Worm (Caenorhabditis elegans) whole organism, young adult: ENCODE data around the gene str-94.

Source experiments
- F23B12.7 ChIP-seq: sonication (generic microtip); optimal IDR thresholded peaks from 2 replicates; lab custom pipeline; 2017; ENCODE audit warnings: missing genetic modification characterization, mild to moderate bottlenecking, missing compliant biosample characterization, antibody characterized with exemption, moderate library complexity; ENCODE audit not compliant: insufficient read depth
- F39B2.1 ChIP-seq: fragments of 200-800 bp; sonication (Bioruptor generic); IDR thresholded peaks from 2 replicates; pipeline ENCODE4 v1.3.6; 2022; ENCODE audit warnings: missing genetic modification reagents, missing genetic modification characterization, missing compliant biosample characterization
- F49E8.2 ChIP-seq: sonication (generic microtip); optimal IDR thresholded peaks from 3 replicates; lab custom pipeline; 2017; ENCODE audit warnings: missing genetic modification characterization, mild to moderate bottlenecking, missing compliant biosample characterization, antibody characterized with exemption, moderate library complexity; ENCODE audit not compliant: insufficient read depth
- akir-1 ChIP-seq: fragments of 200-800 bp; sonication (Bioruptor generic); optimal IDR thresholded peaks from 2 replicates; lab custom pipeline; 2018; ENCODE audit warnings: mild to moderate bottlenecking, missing genetic modification characterization, moderate library complexity, missing compliant biosample characterization
- aptf-3 ChIP-seq: fragments of 200-800 bp; sonication (Bioruptor generic); IDR thresholded peaks from 2 replicates; pipeline ENCODE4 v1.3.6; 2022; ENCODE audit warnings: missing genetic modification characterization, missing compliant biosample characterization
- dpl-1 ChIP-seq: fragments of 150-350 bp; optimal IDR thresholded peaks from 2 replicates; lab custom pipeline; 2014; ENCODE audit warnings: missing biosample characterization, missing genetic modification reagents, missing genetic modification characterization
- ets-4 ChIP-seq: fragments of 200-800 bp; sonication (Bioruptor generic); optimal IDR thresholded peaks from 2 replicates; lab custom pipeline; 2018; ENCODE audit warnings: mild to moderate bottlenecking, missing genetic modification characterization, missing compliant biosample characterization
- fkh-3 ChIP-seq: sonication (generic microtip); optimal IDR thresholded peaks from 2 replicates; lab custom pipeline; 2016; ENCODE audit warnings: mild to moderate bottlenecking, missing genetic modification characterization, missing compliant biosample characterization
- him-1 ChIP-seq: sonication (generic microtip); optimal IDR thresholded peaks from 2 replicates; lab custom pipeline; 2016; ENCODE audit warnings: missing genotype, missing genetic modification reagents, missing genetic modification characterization, missing compliant biosample characterization
- nhr-90 ChIP-seq: sonication (generic microtip); optimal IDR thresholded peaks from 2 replicates; lab custom pipeline; 2016; ENCODE audit warnings: missing genotype, mild to moderate bottlenecking, missing genetic modification characterization, missing compliant biosample characterization
- rec-8 ChIP-seq, 2 experiments: sonication (generic microtip); optimal IDR thresholded peaks; 2 replicates each; lab custom pipeline; 2016; ENCODE audit warnings: mild to moderate bottlenecking in 2 of 2, missing genetic modification characterization in 2 of 2, missing genetic modification reagents in 2 of 2, missing genotype in 2 of 2, missing biosample characterization in 1 of 2, missing compliant biosample characterization in 1 of 2, moderate library complexity in 1 of 2

DNA sequence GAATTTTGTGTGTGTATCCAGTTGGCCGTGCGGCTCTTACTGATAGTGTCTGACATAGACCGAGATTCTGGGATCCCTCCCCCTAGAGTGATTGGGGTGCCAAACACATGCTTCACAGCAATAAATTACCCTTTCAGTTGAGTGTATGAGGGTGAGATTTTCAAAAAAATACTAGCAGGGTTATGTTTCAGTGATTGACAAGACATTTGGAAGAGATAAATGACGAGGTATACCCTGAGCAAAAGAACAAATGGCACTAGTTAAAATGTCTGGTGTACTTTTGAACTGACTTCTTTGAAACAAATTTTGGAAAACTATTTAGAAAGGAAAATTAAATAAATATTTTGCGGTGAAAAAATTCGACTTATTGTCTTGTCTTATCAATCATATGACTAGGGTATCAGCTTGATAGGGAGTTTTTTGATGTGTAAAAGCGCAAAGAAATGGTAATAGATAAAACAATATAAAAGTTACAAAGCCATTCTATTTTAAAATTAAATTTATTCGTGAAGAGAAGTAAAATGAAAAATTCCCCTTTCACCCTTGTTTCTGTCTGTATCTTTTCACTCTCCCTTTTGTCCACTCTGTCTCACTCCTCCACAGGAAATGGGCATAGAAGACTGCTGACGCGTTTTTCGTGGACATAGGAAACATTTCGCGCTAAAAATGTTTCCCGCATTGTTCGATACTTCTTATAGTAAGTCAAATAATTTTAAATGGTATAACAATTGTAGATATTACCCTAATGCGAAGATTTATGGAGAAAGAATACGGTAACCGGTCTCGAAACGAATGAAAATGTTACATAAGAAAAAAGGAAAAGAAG, 5.7 kb downstream of the str-94 start, which contains the start of gene glo-4:
- TF ChIP-seq him-1: no peak
- no peak for TF ChIP-seq F39B2.1
- peak; percentile 56 for TF ChIP-seq dpl-1
- no peak for TF ChIP-seq rec-8 (tag; optimal IDR thresholded peaks at IDR 0.05; lab: Kevin White, UChicago)
- no peak for TF ChIP-seq F23B12.7 (tag; lab: Kevin White, UChicago)
- no peak for TF ChIP-seq F49E8.2 (tag; lab: Kevin White, UChicago)
- TF ChIP-seq nhr-90 (tag; lab: Kevin White, UChicago): no peak
- no peak for TF ChIP-seq ets-4 (GFP tag; lab: Kevin White, UChicago)
- no peak for TF ChIP-seq fkh-3 (tag; lab: Kevin White, UChicago)
- TF ChIP-seq akir-1 (GFP tag; lab: Kevin White, UChicago): no peak
- TF ChIP-seq aptf-3 (GFP tag; lab: Robert Waterston, UW): no peak
